Worm (Caenorhabditis elegans) whole organism, early embryonic: Measurements from ENCODE around the gene cyb-1.

Source experiments
- B0310.2 ChIP-seq: sonication (generic microtip); optimal IDR thresholded peaks from 2 replicates; lab custom pipeline; 2016; ENCODE audit warnings: mild to moderate bottlenecking, missing genetic modification characterization, missing compliant biosample characterization
- aly-1 ChIP-seq: sonication (generic microtip); optimal IDR thresholded peaks from 2 replicates; lab custom pipeline; 2016; ENCODE audit warnings: missing genetic modification characterization, missing compliant biosample characterization
- ama-1 ChIP-seq: fragments of 150-350 bp; optimal IDR thresholded peaks from 2 replicates; lab custom pipeline; 2014
- ceh-13 ChIP-seq: fragments of 200-800 bp; sonication (Bioruptor generic); optimal IDR thresholded peaks from 2 replicates; lab custom pipeline; 2018; ENCODE audit warnings: mild to moderate bottlenecking, missing genetic modification characterization, missing compliant biosample characterization
- ets-7 ChIP-seq: sonication (generic microtip); optimal IDR thresholded peaks from 2 replicates; lab custom pipeline; 2016; ENCODE audit warnings: missing genotype, missing genetic modification characterization, missing compliant biosample characterization
- hmbx-1 ChIP-seq: sonication (generic microtip); optimal IDR thresholded peaks from 2 replicates; lab custom pipeline; 2016; ENCODE audit warnings: mild to moderate bottlenecking, missing genetic modification characterization, missing compliant biosample characterization
- hmg-4 ChIP-seq: fragments of 200-800 bp; sonication (Bioruptor generic); optimal IDR thresholded peaks from 2 replicates; lab custom pipeline; 2018; ENCODE audit warnings: mild to moderate bottlenecking, missing genetic modification characterization, missing compliant biosample characterization
- pes-1 ChIP-seq: fragments of 200-800 bp; sonication (Bioruptor generic); IDR thresholded peaks from 2 replicates; pipeline ENCODE4 v1.3.6; 2022; ENCODE audit warnings: missing genetic modification reagents, missing genetic modification characterization, missing compliant biosample characterization
- scrt-1 ChIP-seq: fragments of 200-800 bp; sonication (Bioruptor generic); IDR thresholded peaks from 2 replicates; pipeline ENCODE4 v1.3.6; 2022; ENCODE audit warnings: missing genetic modification characterization, missing compliant biosample characterization
- tbx-11 ChIP-seq: fragments of 200-800 bp; sonication (Bioruptor generic); IDR thresholded peaks from 2 replicates; pipeline ENCODE4 v1.3.6; 2022; ENCODE audit warnings: missing genetic modification characterization, missing compliant biosample characterization
- tbx-37 ChIP-seq: fragments of 200-800 bp; sonication (Bioruptor generic); conservative IDR thresholded peaks from 2 replicates; pipeline ENCODE4 v1.3.6; 2022; ENCODE audit warnings: missing genetic modification reagents, missing genetic modification characterization, missing compliant biosample characterization

DNA sequence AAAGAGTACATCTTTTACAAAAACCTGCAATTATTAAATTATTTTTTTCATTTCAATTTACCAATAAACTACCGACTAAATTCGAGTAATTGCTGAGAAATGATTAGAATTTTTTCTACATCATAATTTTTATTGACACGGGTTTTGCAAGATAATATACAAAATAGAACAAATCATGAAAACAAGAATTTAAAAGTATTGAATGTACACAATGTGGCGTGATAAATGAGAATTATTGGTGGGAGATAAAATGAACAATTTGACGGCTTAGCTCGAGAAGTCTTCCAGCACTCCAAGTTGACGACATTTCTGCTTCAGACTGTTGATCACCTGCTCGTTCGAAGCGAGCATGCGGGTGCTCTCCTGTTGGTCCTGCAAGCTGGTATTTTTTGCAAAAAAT, 39.8 kb upstream of the cyb-1 start, which contains the start of gene R102.4:
- no peak for TF ChIP-seq aly-1
- no peak for TF ChIP-seq ets-7
- TF ChIP-seq hmg-4, result no peak
- TF ChIP-seq hmbx-1 (tag; lab: Kevin White, UChicago), result no peak
- TF ChIP-seq B0310.2 (tag; lab: Kevin White, UChicago), result no peak
- no peak for TF ChIP-seq ama-1 (lab: Kevin White, UChicago)
- TF ChIP-seq scrt-1, result no peak
- no peak for TF ChIP-seq ceh-13 (GFP tag; lab: Kevin White, UChicago)
- no peak for TF ChIP-seq pes-1
- no peak for TF ChIP-seq tbx-37 (GFP tag; lab: Robert Waterston, UW)
- no peak for TF ChIP-seq tbx-11 (GFP tag; lab: Robert Waterston, UW)
